Fruit fly (Drosophila melanogaster) whole organism, embryonic: ENCODE measurements around the gene CG31267.

Experiments
- Blimp-1 ChIP-seq: fragments of 200-800 bp; sonication (Bioruptor generic); optimal IDR thresholded peaks from 3 replicates; lab custom pipeline; 2018; ENCODE audit warnings: missing biosample characterization, missing genetic modification characterization, mild to moderate bottlenecking, moderate library complexity, missing genetic modification reagents
- BtbVII ChIP-seq: fragments of 200-800 bp; sonication (Bioruptor generic); optimal IDR thresholded peaks from 3 replicates; lab custom pipeline; 2017; ENCODE audit warnings: missing biosample characterization, mild to moderate bottlenecking, missing genetic modification characterization
- CG10209 ChIP-seq: fragments of 200-800 bp; sonication (Bioruptor generic); optimal IDR thresholded peaks from 3 replicates; lab custom pipeline; 2017; ENCODE audit warnings: missing biosample characterization, mild to moderate bottlenecking, missing genetic modification characterization, missing genetic modification reagents
- CG10274 ChIP-seq: fragments of 200-800 bp; sonication (Bioruptor generic); optimal IDR thresholded peaks from 3 replicates; lab custom pipeline; 2017; ENCODE audit warnings: missing biosample characterization, mild to moderate bottlenecking, missing genetic modification characterization
- CG10366 ChIP-seq: fragments of 200-800 bp; sonication (Bioruptor generic); IDR thresholded peaks from 2 replicates; pipeline ENCODE4 v1.3.6; 2022; ENCODE audit warnings: missing biosample characterization, missing genetic modification characterization
- CG10565 ChIP-seq: fragments of 200-800 bp; sonication (Bioruptor generic); optimal IDR thresholded peaks from 3 replicates; lab custom pipeline; 2016; ENCODE audit warnings: missing biosample characterization, mild to moderate bottlenecking, missing genetic modification characterization
- CG11093 ChIP-seq: fragments of 200-800 bp; sonication (Bioruptor generic); IDR thresholded peaks from 3 replicates; pipeline ENCODE4 v1.3.6; 2022; ENCODE audit warnings: missing biosample characterization, missing genetic modification characterization
- CG11695 ChIP-seq: fragments of 200-800 bp; sonication (Bioruptor generic); IDR thresholded peaks from 3 replicates; pipeline ENCODE4 v1.3.6; 2022; ENCODE audit warnings: missing biosample characterization, missing genetic modification characterization
- CG12942 ChIP-seq: fragments of 200-800 bp; sonication (Bioruptor generic); optimal IDR thresholded peaks from 3 replicates; lab custom pipeline; 2016; ENCODE audit warnings: missing biosample characterization, missing genetic modification characterization
- CG13296 ChIP-seq: fragments of 200-800 bp; sonication (Bioruptor generic); optimal IDR thresholded peaks from 3 replicates; lab custom pipeline; 2018; ENCODE audit warnings: missing biosample characterization, mild to moderate bottlenecking, missing genetic modification characterization
- CG13424 ChIP-seq: fragments of 200-800 bp; sonication (Bioruptor generic); optimal IDR thresholded peaks from 2 replicates; lab custom pipeline; 2019; ENCODE audit warnings: missing biosample characterization, mild to moderate bottlenecking, missing genetic modification characterization, moderate library complexity
- CG14014 ChIP-seq: fragments of 200-800 bp; sonication (Bioruptor generic); IDR thresholded peaks from 2 replicates; pipeline ENCODE4 v1.3.6; 2022; ENCODE audit warnings: missing biosample characterization, missing genetic modification characterization
- CG14441 ChIP-seq: fragments of 200-800 bp; sonication (Bioruptor generic); IDR thresholded peaks from 2 replicates; pipeline ENCODE4 v1.3.6; 2022; ENCODE audit warnings: missing biosample characterization, missing genetic modification characterization
- CG15514 ChIP-seq: fragments of 200-800 bp; sonication (Bioruptor generic); optimal IDR thresholded peaks from 3 replicates; lab custom pipeline; 2017; ENCODE audit warnings: missing biosample characterization, missing genetic modification characterization, mild to moderate bottlenecking, moderate library complexity, missing genetic modification reagents
- CG16779 ChIP-seq: fragments of 200-800 bp; sonication (Bioruptor generic); IDR thresholded peaks from 2 replicates; pipeline ENCODE4 v1.3.6; 2022; ENCODE audit warnings: missing biosample characterization, missing genetic modification characterization
- CG17568 ChIP-seq: fragments of 200-800 bp; sonication (Bioruptor generic); optimal IDR thresholded peaks from 2 replicates; lab custom pipeline; 2018; ENCODE audit warnings: missing biosample characterization, mild to moderate bottlenecking, missing genetic modification characterization, moderate library complexity
- CG17802 ChIP-seq: fragments of 200-800 bp; sonication (Bioruptor generic); optimal IDR thresholded peaks from 2 replicates; lab custom pipeline; 2018; ENCODE audit warnings: missing biosample characterization, mild to moderate bottlenecking, missing genetic modification characterization, moderate library complexity
- CG1792 ChIP-seq: fragments of 200-800 bp; sonication (Bioruptor generic); optimal IDR thresholded peaks from 2 replicates; lab custom pipeline; 2016; ENCODE audit warnings: missing biosample characterization, missing genetic modification characterization
- CG18011 ChIP-seq: fragments of 200-800 bp; sonication (Bioruptor generic); optimal IDR thresholded peaks from 2 replicates; lab custom pipeline; 2017; ENCODE audit warnings: missing biosample characterization, missing genetic modification characterization, mild to moderate bottlenecking, moderate library complexity, missing genotype
- CG18599 ChIP-seq: fragments of 200-800 bp; sonication (Bioruptor generic); optimal IDR thresholded peaks from 3 replicates; lab custom pipeline; 2017; ENCODE audit warnings: missing biosample characterization, missing genetic modification characterization, mild to moderate bottlenecking, moderate library complexity, missing genetic modification reagents
- CG2678 ChIP-seq: fragments of 200-800 bp; sonication (Bioruptor generic); optimal IDR thresholded peaks from 3 replicates; lab custom pipeline; 2019; ENCODE audit warnings: missing biosample characterization, mild to moderate bottlenecking, missing genetic modification characterization, moderate library complexity
- CG2712 ChIP-seq: fragments of 200-800 bp; optimal IDR thresholded peaks from 3 replicates; lab custom pipeline; 2019; ENCODE audit warnings: missing biosample characterization, mild to moderate bottlenecking, missing genetic modification characterization, moderate library complexity
- CG33557 ChIP-seq: fragments of 200-800 bp; sonication (Bioruptor generic); optimal IDR thresholded peaks from 2 replicates; lab custom pipeline; 2019; ENCODE audit warnings: missing biosample characterization, mild to moderate bottlenecking, missing genetic modification characterization, moderate library complexity
- CG4328 ChIP-seq: fragments of 200-800 bp; sonication (Bioruptor generic); optimal IDR thresholded peaks from 3 replicates; lab custom pipeline; 2017; ENCODE audit warnings: missing biosample characterization, missing genetic modification reagents, missing genetic modification characterization
- CG7271 ChIP-seq: fragments of 200-800 bp; sonication (Bioruptor generic); optimal IDR thresholded peaks from 2 replicates; lab custom pipeline; 2018; ENCODE audit warnings: missing biosample characterization, mild to moderate bottlenecking, missing genetic modification characterization, moderate library complexity
- CG7745 ChIP-seq: fragments of 200-800 bp; sonication (Bioruptor generic); optimal IDR thresholded peaks from 2 replicates; lab custom pipeline; 2018; ENCODE audit warnings: missing biosample characterization, mild to moderate bottlenecking, missing genetic modification characterization, moderate library complexity
- CG7987 ChIP-seq: fragments of 200-800 bp; sonication (Bioruptor generic); optimal IDR thresholded peaks from 2 replicates; lab custom pipeline; 2018; ENCODE audit warnings: missing biosample characterization, mild to moderate bottlenecking, missing genetic modification characterization, moderate library complexity
- CG8281 ChIP-seq: fragments of 200-800 bp; sonication (Bioruptor generic); optimal IDR thresholded peaks from 2 replicates; lab custom pipeline; 2018; ENCODE audit warnings: missing biosample characterization, mild to moderate bottlenecking, missing genetic modification characterization, moderate library complexity
- D ChIP-seq, 2 experiments: fragments of 200-800 bp in 1 of 2; fragments of >200 bp in 1 of 2; sonication (Bioruptor generic) in 1 of 2; optimal IDR thresholded peaks; 2 replicates in 1 of 2; 3 replicates in 1 of 2; lab custom pipeline; 2017; ENCODE audit warnings: mild to moderate bottlenecking in 1 of 2, missing biosample characterization in 1 of 2, missing genetic modification characterization in 1 of 2, missing genetic modification reagents in 1 of 2
- Dip2 ChIP-seq: fragments of 200-800 bp; sonication (Bioruptor generic); IDR thresholded peaks from 2 replicates; pipeline ENCODE4 v1.3.6; 2022; ENCODE audit warnings: missing biosample characterization, missing genetic modification characterization
- Dref ChIP-seq: fragments of 200-800 bp; sonication (Bioruptor generic); IDR thresholded peaks from 2 replicates; pipeline ENCODE4 v1.3.6; 2022; ENCODE audit warnings: missing biosample characterization, missing genetic modification characterization
- HmgZ ChIP-seq: fragments of 200-800 bp; sonication (Bioruptor generic); optimal IDR thresholded peaks from 2 replicates; lab custom pipeline; 2018; ENCODE audit warnings: missing biosample characterization, mild to moderate bottlenecking, missing genetic modification characterization
- Med ChIP-seq: fragments of 200-800 bp; sonication (Bioruptor generic); peaks from one replicate; lab custom pipeline; 2016; ENCODE audit warnings: missing biosample characterization, missing genetic modification characterization, mild to moderate bottlenecking, inconsistent platforms, moderate library complexity
- NfI ChIP-seq: fragments of 200-800 bp; sonication (Bioruptor generic); optimal IDR thresholded peaks from 3 replicates; lab custom pipeline; 2018; ENCODE audit warnings: missing biosample characterization, mild to moderate bottlenecking, missing genetic modification characterization, moderate library complexity
- Tbp ChIP-seq: fragments of >200 bp; optimal IDR thresholded peaks from 2 replicates; lab custom pipeline; 2018; ENCODE audit warnings: missing biosample characterization, missing genetic modification characterization
- abd-A ChIP-seq: fragments of 200-800 bp; sonication (Bioruptor generic); optimal IDR thresholded peaks from 3 replicates; lab custom pipeline; 2019; ENCODE audit warnings: missing biosample characterization, mild to moderate bottlenecking, missing genetic modification characterization, moderate library complexity
- cato ChIP-seq: fragments of 200-800 bp; sonication (Bioruptor generic); optimal IDR thresholded peaks from 2 replicates; lab custom pipeline; 2016; ENCODE audit warnings: missing biosample characterization, missing genetic modification characterization, borderline replicate concordance
- dmrt11E ChIP-seq: fragments of 200-800 bp; sonication (Bioruptor generic); optimal IDR thresholded peaks from 3 replicates; lab custom pipeline; 2018; ENCODE audit warnings: missing biosample characterization, mild to moderate bottlenecking, missing genetic modification characterization, moderate library complexity
- eve ChIP-seq, 2 experiments: fragments of >200 bp; optimal IDR thresholded peaks; 2 replicates each; lab custom pipeline; 2017; ENCODE audit warnings: missing biosample characterization in 2 of 2, missing genetic modification characterization in 2 of 2
- gfzf ChIP-seq: fragments of 200-800 bp; sonication (Bioruptor generic); optimal IDR thresholded peaks from 2 replicates; lab custom pipeline; 2016; ENCODE audit warnings: missing biosample characterization, mild to moderate bottlenecking, missing genetic modification characterization, moderate library complexity
- grn ChIP-seq: fragments of 200-800 bp; sonication (Bioruptor generic); optimal IDR thresholded peaks from 3 replicates; lab custom pipeline; 2017; ENCODE audit warnings: missing biosample characterization, missing genetic modification characterization
- lab ChIP-seq: fragments of 200-800 bp; sonication (Bioruptor generic); optimal IDR thresholded peaks from 3 replicates; lab custom pipeline; 2017; ENCODE audit warnings: missing biosample characterization, missing genetic modification characterization, mild to moderate bottlenecking, moderate library complexity, missing genetic modification reagents
- nerfin-1 ChIP-seq: fragments of 200-800 bp; sonication (Bioruptor generic); optimal IDR thresholded peaks from 3 replicates; lab custom pipeline; 2019; ENCODE audit warnings: missing biosample characterization, mild to moderate bottlenecking, missing genetic modification characterization, moderate library complexity
- pum ChIP-seq: fragments of 200-800 bp; sonication (Bioruptor generic); optimal IDR thresholded peaks from 2 replicates; lab custom pipeline; 2016; ENCODE audit warnings: missing biosample characterization, missing genetic modification characterization
- salm ChIP-seq: fragments of 200-800 bp; sonication (Bioruptor generic); optimal IDR thresholded peaks from 2 replicates; lab custom pipeline; 2018; ENCODE audit warnings: missing biosample characterization, mild to moderate bottlenecking, missing genetic modification characterization
- scrt ChIP-seq: fragments of 200-800 bp; sonication (Bioruptor generic); optimal IDR thresholded peaks from 2 replicates; lab custom pipeline; 2018; ENCODE audit warnings: missing biosample characterization, mild to moderate bottlenecking, missing genetic modification characterization, moderate library complexity
- sd ChIP-seq: fragments of 200-800 bp; sonication (Bioruptor generic); optimal IDR thresholded peaks from 3 replicates; lab custom pipeline; 2018; ENCODE audit warnings: missing biosample characterization, mild to moderate bottlenecking, missing genetic modification characterization, moderate library complexity
- sqz ChIP-seq: fragments of 200-800 bp; sonication (Bioruptor generic); optimal IDR thresholded peaks from 3 replicates; lab custom pipeline; 2018; ENCODE audit warnings: missing biosample characterization, mild to moderate bottlenecking, missing genetic modification characterization
- wek ChIP-seq: fragments of 200-800 bp; sonication (Bioruptor generic); optimal IDR thresholded peaks from 3 replicates; lab custom pipeline; 2018; ENCODE audit warnings: missing biosample characterization, mild to moderate bottlenecking, missing genetic modification characterization, moderate library complexity

The CG31267 gene

DNA sequence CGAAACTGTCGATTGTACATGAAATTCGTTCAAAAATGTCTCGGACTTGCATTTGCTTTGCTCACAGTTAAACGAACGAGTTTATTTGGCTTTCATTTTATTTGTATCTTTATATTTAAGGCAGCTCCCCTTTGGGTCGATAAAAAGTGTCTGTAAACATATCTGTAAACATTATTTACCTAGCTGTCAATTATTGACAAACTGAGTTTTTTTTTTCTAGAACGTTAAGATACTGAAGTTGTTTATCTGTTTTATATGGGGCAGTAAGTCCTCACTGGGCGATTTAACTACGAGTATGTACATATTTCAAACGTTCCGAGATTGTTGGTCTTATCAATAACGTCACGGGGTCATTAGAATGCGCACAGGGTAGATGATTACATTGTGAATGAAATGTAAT is 18.3 kb upstream of the CG31267 start (continued):
- TF ChIP-seq CG4328 (GFP tag; lab: Kevin White, UChicago) (peak; percentile 31), Dref (GFP tag; lab: Robert Waterston, UW) (no peak), CG14441 (GFP tag; lab: Robert Waterston, UW) (0 out of 2 replicates have a peak, but pooled peaks have one; percentile 20), CG18599 (GFP tag; lab: Kevin White, UChicago) (peak; percentile 10), CG1792 (GFP tag; lab: Kevin White, UChicago) (no peak), scrt (GFP tag; lab: Kevin White, UChicago) (no peak), CG2712 (tag; lab: Kevin White, UChicago) (peak; percentile 40), CG17802 (tag; lab: Kevin White, UChicago) (no peak), CG10274 (GFP tag; lab: Kevin White, UChicago) (no peak), salm (peak; percentile 56), CG15514 (peak; percentile 17), Dip2 (GFP tag; lab: Robert Waterston, UW) (no peak), CG16779 (GFP tag; lab: Robert Waterston, UW) (no peak), CG13424 (tag; lab: Kevin White, UChicago) (peak; percentile 22), cato (GFP tag; lab: Kevin White, UChicago) (no peak), CG7271 (tag; lab: Kevin White, UChicago) (no peak), CG11093 (GFP tag; lab: Robert Waterston, UW) (no peak), abd-A (tag; lab: Kevin White, UChicago) (no peak), CG18011 (GFP tag; lab: Kevin White, UChicago) (peak; percentile 9), pum (GFP tag; lab: Kevin White, UChicago) (no peak), wek (peak; percentile 31), CG33557 (GFP tag; lab: Kevin White, UChicago) (peak; percentile 69), sd (tag; lab: Kevin White, UChicago) (peak; percentile 32), Tbp (GFP tag; lab: Kevin White, UChicago) (no peak), sqz (GFP tag; lab: Kevin White, UChicago) (peak; percentile 77), CG8281 (tag; lab: Kevin White, UChicago) (peak; percentile 84), CG7987 (GFP tag; lab: Kevin White, UChicago) (peak; percentile 4), nerfin-1 (tag; lab: Kevin White, UChicago) (peak; percentile 25), CG11695 (GFP tag; lab: Robert Waterston, UW) (peak; percentile 15; the same call in 1 of the 3 replicates), CG17568 (GFP tag; lab: Kevin White, UChicago) (peak; percentile 63), D (optimal IDR thresholded peaks at IDR 0.05; lab: Kevin White, UChicago) (no peak), D (GFP tag; optimal IDR thresholded peaks at IDR 0.05; lab: Kevin White, UChicago) (peak; percentile 1), CG10209 (GFP tag; lab: Kevin White, UChicago) (peak; percentile 19), BtbVII (GFP tag; lab: Kevin White, UChicago) (peak; percentile 71), Med (GFP tag; lab: Kevin White, UChicago) (peak; percentile 63), lab (GFP tag; lab: Kevin White, UChicago) (peak; percentile 73), grn (peak; percentile 45), Blimp-1 (GFP tag; lab: Kevin White, UChicago) (peak; percentile 15), CG2678 (tag; lab: Kevin White, UChicago) (peak; percentile 64), dmrt11E (tag; lab: Kevin White, UChicago) (no peak), CG7745 (peak; percentile 59), NfI (GFP tag; lab: Kevin White, UChicago) (no peak), CG10565 (GFP tag; lab: Kevin White, UChicago) (no peak), gfzf (GFP tag; lab: Kevin White, UChicago) (no peak), CG10366 (GFP tag; lab: Robert Waterston, UW) (no peak), HmgZ (tag; lab: Kevin White, UChicago) (peak; percentile 1), CG12942 (GFP tag; lab: Kevin White, UChicago) (no peak), eve (GFP tag; optimal IDR thresholded peaks at IDR 0.05; lab: Kevin White, UChicago) (no peak), CG13296 (peak; percentile 49), CG14014 (no peak)
